Fruit fly (Drosophila melanogaster): ENCODE data around the gene edin.

dm6 chr3L:17475979-17476393 is 18.7 kb upstream of the edin start, which contains the start of gene CG34250:
- TF ChIP-seq CG13204 (GFP tag; optimal IDR thresholded peaks at IDR 0.05) (no peak), CG8301 (tag; optimal IDR thresholded peaks at IDR 0.05) (no peak), gl (tag; optimal IDR thresholded peaks at IDR 0.05) (no peak), CG14655 (GFP tag; optimal IDR thresholded peaks at IDR 0.05) (no peak), D1 (tag; optimal IDR thresholded peaks at IDR 0.05) (peak; percentile 82), CG17806 (tag; optimal IDR thresholded peaks at IDR 0.05) (no peak), CG15710 (tag; optimal IDR thresholded peaks at IDR 0.05) (no peak)
